Fruit fly (Drosophila melanogaster) whole organism, pupa: Measurements from ENCODE around the gene CG2991.

Source experiments
- CG10348 ChIP-seq: fragments of 200-800 bp; sonication (Bioruptor generic); IDR thresholded peaks from 2 replicates; pipeline ENCODE4 v1.3.6; 2022; ENCODE audit warnings: missing biosample characterization, missing genetic modification characterization
- CG13204 ChIP-seq: fragments of 200-800 bp; sonication (Bioruptor generic); optimal IDR thresholded peaks from 2 replicates; lab custom pipeline; 2018; ENCODE audit warnings: missing biosample characterization, mild to moderate bottlenecking, missing genetic modification characterization, moderate library complexity
- CG15710 ChIP-seq: fragments of 200-800 bp; sonication (Bioruptor generic); optimal IDR thresholded peaks from 2 replicates; lab custom pipeline; 2018; ENCODE audit warnings: missing biosample characterization, mild to moderate bottlenecking, missing genetic modification characterization, moderate library complexity
- CG8159 ChIP-seq: fragments of 200-800 bp; sonication (Bioruptor generic); optimal IDR thresholded peaks from 3 replicates; lab custom pipeline; 2018; ENCODE audit warnings: missing biosample characterization, mild to moderate bottlenecking, missing genetic modification characterization, moderate library complexity
- CG9948 ChIP-seq: fragments of 200-800 bp; sonication (Bioruptor generic); optimal IDR thresholded peaks from 2 replicates; lab custom pipeline; 2018; ENCODE audit warnings: missing biosample characterization, mild to moderate bottlenecking, missing genetic modification characterization, moderate library complexity
- D1 ChIP-seq: fragments of 200-800 bp; sonication (Bioruptor generic); optimal IDR thresholded peaks from 2 replicates; lab custom pipeline; 2018; ENCODE audit warnings: missing biosample characterization, mild to moderate bottlenecking, missing genetic modification characterization, moderate library complexity
- EcR ChIP-seq: fragments of 200-800 bp; sonication (Bioruptor generic); optimal IDR thresholded peaks from 3 replicates; lab custom pipeline; 2019; ENCODE audit warnings: missing biosample characterization, missing genetic modification characterization, mild to moderate bottlenecking, moderate library complexity, missing genetic modification reagents
- Pif1A ChIP-seq: fragments of 200-800 bp; sonication (Bioruptor generic); optimal IDR thresholded peaks from 3 replicates; lab custom pipeline; 2016; ENCODE audit warnings: missing biosample characterization, missing genetic modification characterization
- Pif1B ChIP-seq: fragments of 200-800 bp; sonication (Bioruptor generic); optimal IDR thresholded peaks from 3 replicates; lab custom pipeline; 2016; ENCODE audit warnings: missing biosample characterization, missing genetic modification characterization
- Snoo ChIP-seq: fragments of 200-800 bp; sonication (Bioruptor generic); optimal IDR thresholded peaks from 3 replicates; lab custom pipeline; 2017; ENCODE audit warnings: missing biosample characterization, mild to moderate bottlenecking, missing genetic modification characterization, inconsistent platforms

DNA sequence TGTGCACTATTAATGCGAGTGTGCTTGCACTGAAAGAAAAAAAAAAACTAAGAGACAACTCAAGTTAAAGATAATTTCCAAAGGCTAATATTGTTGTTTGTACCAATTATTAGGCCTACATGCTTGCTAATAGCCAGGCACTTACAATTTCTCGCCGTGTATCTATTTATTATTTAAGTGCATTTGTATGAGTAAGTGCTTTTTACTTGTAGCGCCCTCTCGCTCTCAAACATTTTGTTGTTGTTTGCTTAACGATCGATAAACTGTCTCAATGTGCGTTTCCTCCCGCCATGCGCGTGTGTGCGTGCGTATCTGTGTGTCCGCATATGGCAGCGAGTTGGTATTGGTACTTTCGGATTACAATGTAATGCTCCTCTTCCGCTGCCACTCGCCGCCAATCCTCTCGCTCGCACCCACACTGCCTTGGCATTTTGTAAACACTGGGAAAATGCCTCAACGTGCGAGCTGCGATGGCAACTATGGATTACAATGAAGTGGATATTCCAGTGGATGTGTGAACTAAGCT is 40.1 kb downstream of the CG2991 start:
- TF ChIP-seq EcR (GFP tag; lab: Kevin White, UChicago) = no peak
- peak; percentile 37 for TF ChIP-seq D1 (tag; lab: Kevin White, UChicago)
- peak; percentile 37 for TF ChIP-seq CG15710 (tag; lab: Kevin White, UChicago)
- peak; percentile 54 for TF ChIP-seq CG8159 (tag; lab: Kevin White, UChicago)
- 0 out of 2 replicates have a peak, but pooled peaks have one; percentile 33 for TF ChIP-seq CG10348 (GFP tag; lab: Robert Waterston, UW)
- TF ChIP-seq Snoo (tag; lab: Kevin White, UChicago) = peak; percentile 8
- TF ChIP-seq CG9948 (tag; lab: Kevin White, UChicago) = peak; percentile 60
- peak; percentile 79 for TF ChIP-seq Pif1A
- TF ChIP-seq Pif1B (GFP tag; lab: Kevin White, UChicago) = peak; percentile 59
- no peak for TF ChIP-seq CG13204 (GFP tag; lab: Kevin White, UChicago)
